Fruit fly (Drosophila melanogaster): ENCODE data around the gene CG8028.
A peak's percentile ranks its signal among the peaks of the same experiment; 100 is the strongest.

dm6 chrX:19243379-19243834, 36.7 kb downstream of the CG8028 start, which contains the start of gene CG7889:
- TF ChIP-seq sage (GFP tag; optimal IDR thresholded peaks at IDR 0.05) (no peak), lola (GFP tag; optimal IDR thresholded peaks at IDR 0.05) (no peak), usp (GFP tag; optimal IDR thresholded peaks at IDR 0.05) (no peak), OdsH (GFP tag; optimal IDR thresholded peaks at IDR 0.05) (no peak), psq (GFP tag; optimal IDR thresholded peaks at IDR 0.05) (no peak), fru (GFP tag; optimal IDR thresholded peaks at IDR 0.05) (peak; percentile 13), GATAd (GFP tag; optimal IDR thresholded peaks at IDR 0.05) (no peak), ey (GFP tag; optimal IDR thresholded peaks at IDR 0.05) (no peak), Abd-B (GFP tag; optimal IDR thresholded peaks at IDR 0.05) (no peak), brk (GFP tag; optimal IDR thresholded peaks at IDR 0.05) (no peak), Hnf4 (GFP tag; optimal IDR thresholded peaks at IDR 0.05) (no peak), h (GFP tag; optimal IDR thresholded peaks at IDR 0.05) (peak; percentile 44), Dif (GFP tag; optimal IDR thresholded peaks at IDR 0.05; ENCODE audit: partially characterized antibody) (no peak)

Data from whole organism, wandering third instar larva.